Worm (Caenorhabditis elegans) whole organism, L1 larva: ENCODE results near the gene K12H6.6.

Experiments used
- ama-1 ChIP-seq: fragments of 150-350 bp; optimal IDR thresholded peaks from 2 replicates; lab custom pipeline; 2014
- ces-1 ChIP-seq: fragments of 150-350 bp; optimal IDR thresholded peaks from 2 replicates; lab custom pipeline; 2014; ENCODE audit warnings: missing biosample characterization, missing genetic modification reagents, missing genetic modification characterization
- fkh-10 ChIP-seq: sonication (generic microtip); optimal IDR thresholded peaks from 2 replicates; lab custom pipeline; 2017; ENCODE audit warnings: missing biosample characterization, missing genetic modification reagents, missing genetic modification characterization
- lin-39 ChIP-seq: fragments of 150-350 bp; optimal IDR thresholded peaks from 2 replicates; lab custom pipeline; 2014; ENCODE audit warnings: missing biosample characterization, missing genetic modification reagents, missing genetic modification characterization
- mdl-1 ChIP-seq, 2 experiments: fragments of 150-350 bp; optimal IDR thresholded peaks; 2 replicates each; lab custom pipeline; 2014 to 2017; ENCODE audit warnings: missing biosample characterization in 2 of 2, missing genetic modification characterization in 2 of 2, inconsistent platforms in 1 of 2
- nhr-11 ChIP-seq: fragments of 150-350 bp; optimal IDR thresholded peaks from 2 replicates; lab custom pipeline; 2014; ENCODE audit warnings: missing biosample characterization, missing genetic modification characterization

DNA sequence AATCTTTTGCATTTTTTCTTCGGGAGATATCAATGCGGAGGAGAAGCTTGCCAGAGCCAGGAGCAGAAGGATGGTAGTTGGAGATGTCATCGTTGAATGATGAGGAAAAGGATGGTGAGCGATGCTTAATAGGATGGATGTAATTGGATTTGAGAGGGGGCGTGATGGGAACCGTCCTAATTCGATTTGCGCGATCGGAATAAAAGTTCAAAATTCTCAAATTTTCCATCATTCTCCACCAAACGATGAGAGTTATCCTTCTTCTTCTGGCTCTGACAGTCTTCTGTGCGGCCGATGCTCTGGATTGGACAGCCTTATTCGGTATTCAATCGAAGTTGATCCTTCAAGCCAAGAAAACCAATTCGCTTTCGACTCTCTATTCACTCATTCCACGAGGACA lies 6.9 kb downstream of the K12H6.6 start, which contains the start of the genes K12H6.4 and K12H6.9:
- TF ChIP-seq mdl-1 (tag; optimal IDR thresholded peaks at IDR 0.05; lab: Kevin White, UChicago) (no peak), lin-39 (tag; lab: Kevin White, UChicago) (no peak), ama-1 (lab: Kevin White, UChicago) (no peak), nhr-11 (tag; lab: Kevin White, UChicago) (no peak), fkh-10 (GFP tag; lab: Kevin White, UChicago) (no peak), ces-1 (GFP tag; lab: Kevin White, UChicago) (no peak)
